Worm (Caenorhabditis elegans): ENCODE measurements around the gene C06A6.4.
A peak's percentile ranks its signal among the peaks of the same experiment; 100 is the strongest.

The C06A6.4 gene

ce11 chrIV:7789521-7789949 lies 39.6 kb downstream of the C06A6.4 start, which contains the start of gene imp-3 (continued):
- TF ChIP-seq hlh-17 (GFP tag; optimal IDR thresholded peaks at IDR 0.05; ENCODE audit: borderline replicate concordance) = no peak
- TF ChIP-seq mef-2 (tag; optimal IDR thresholded peaks at IDR 0.05) = no peak
- TF ChIP-seq alr-1 (tag; optimal IDR thresholded peaks at IDR 0.05; ENCODE audit: borderline replicate concordance) = no peak
- TF ChIP-seq F16B12.6 (tag; optimal IDR thresholded peaks at IDR 0.05) = no peak
- no peak for TF ChIP-seq ztf-11 (tag; optimal IDR thresholded peaks at IDR 0.05)
- TF ChIP-seq nhr-20 (tag; optimal IDR thresholded peaks at IDR 0.05) = peak; percentile 46
- peak in 2 of 3 experiments; percentile 31 to 41 for TF ChIP-seq dpl-1 (GFP tag; optimal IDR thresholded peaks at IDR 0.05)
- TF ChIP-seq aly-2 (tag; optimal IDR thresholded peaks at IDR 0.05) = peak; percentile 16
- TF ChIP-seq hlh-4 (tag; optimal IDR thresholded peaks at IDR 0.05) = no peak
- no peak for TF ChIP-seq snpc-4 (tag; optimal IDR thresholded peaks at IDR 0.05)
- peak; percentile 13 to 62 for TF ChIP-seq lin-35 (GFP tag; optimal IDR thresholded peaks at IDR 0.05)
- TF ChIP-seq ceh-88 (GFP tag; IDR thresholded peaks at IDR 0.05) = 0 out of 2 replicates have a peak, but pooled peaks have one; percentile 11
- TF ChIP-seq skn-1 (tag; optimal IDR thresholded peaks at IDR 0.05) = no peak
- no peak for TF ChIP-seq unc-62 (GFP tag; optimal IDR thresholded peaks at IDR 0.05)
- no peak for TF ChIP-seq nhr-237 (tag; optimal IDR thresholded peaks at IDR 0.05)
- peak; percentile 71 for TF ChIP-seq lin-14 (GFP tag; optimal IDR thresholded peaks at IDR 0.05)
- TF ChIP-seq unc-98 (GFP tag; IDR thresholded peaks at IDR 0.05) = no peak
- TF ChIP-seq lsy-2 (tag; optimal IDR thresholded peaks at IDR 0.05) = peak; percentile 55 to 60
- peak; percentile 26 to 42 for TF ChIP-seq efl-1 (optimal IDR thresholded peaks at IDR 0.05)
- peak; percentile 21 to 95 for TF ChIP-seq efl-1 (GFP tag; optimal IDR thresholded peaks at IDR 0.05 in 1 of 2)
- peak; percentile 31 for TF ChIP-seq rnt-1 (tag; optimal IDR thresholded peaks at IDR 0.05)
- TF ChIP-seq ceh-82 (tag; optimal IDR thresholded peaks at IDR 0.05) = no peak
- peak; percentile 7 for TF ChIP-seq xbp-1 (tag; optimal IDR thresholded peaks at IDR 0.05)
- TF ChIP-seq pag-3 (tag; optimal IDR thresholded peaks at IDR 0.05; ENCODE audit: borderline replicate concordance, insufficient read depth) = no peak
- TF ChIP-seq hpl-2 (GFP tag; optimal IDR thresholded peaks at IDR 0.05) = no peak
- no peak for TF ChIP-seq lir-3 (tag; optimal IDR thresholded peaks at IDR 0.05; ENCODE audit: poor library complexity)
- no peak for TF ChIP-seq egl-13 (tag; optimal IDR thresholded peaks at IDR 0.05)
- no peak for TF ChIP-seq pax-3 (tag; optimal IDR thresholded peaks at IDR 0.05)

ce11 chrIV:7785506-7786065 lies 43.5 kb downstream of the C06A6.4 start, which contains the start of gene tag-322:
Gene tag-322 (minus strand): TSS chrIV:7785556.
- TF ChIP-seq mef-2 (tag; optimal IDR thresholded peaks at IDR 0.05) (no peak), vab-15 (tag; optimal IDR thresholded peaks at IDR 0.05) (no peak), sup-37 (GFP tag; optimal IDR thresholded peaks at IDR 0.05) (no peak), fkh-8 (tag; optimal IDR thresholded peaks at IDR 0.05) (peak; percentile 16), ztf-11 (tag; optimal IDR thresholded peaks at IDR 0.05) (peak in 1 of 2 experiments; percentile 30), nhr-90 (tag; optimal IDR thresholded peaks at IDR 0.05; ENCODE audit: poor library complexity) (peak; percentile 60), mdl-1 (tag; optimal IDR thresholded peaks at IDR 0.05) (peak in 1 of 2 experiments; percentile 32), snpc-4 (tag; optimal IDR thresholded peaks at IDR 0.05) (no peak), C34B4.2 (tag; optimal IDR thresholded peaks at IDR 0.05) (no peak), aly-2 (tag; optimal IDR thresholded peaks at IDR 0.05) (no peak), C16A3.4 (tag; optimal IDR thresholded peaks at IDR 0.05) (peak; percentile 70), zip-4 (GFP tag; optimal IDR thresholded peaks at IDR 0.05) (no peak), pag-3 (tag; optimal IDR thresholded peaks at IDR 0.05; ENCODE audit: borderline replicate concordance, insufficient read depth) (no peak), tlp-1 (tag; optimal IDR thresholded peaks at IDR 0.05) (no peak), ces-1 (GFP tag; optimal IDR thresholded peaks at IDR 0.05) (no peak), fkh-4 (tag; optimal IDR thresholded peaks at IDR 0.05; ENCODE audit: borderline replicate concordance) (no peak), lin-14 (GFP tag; optimal IDR thresholded peaks at IDR 0.05) (peak; percentile 75), zag-1 (tag; optimal IDR thresholded peaks at IDR 0.05) (no peak), nhr-28 (tag; optimal IDR thresholded peaks at IDR 0.05) (no peak), ceh-90 (tag; optimal IDR thresholded peaks at IDR 0.05) (no peak), Y116A8C.19 (tag; optimal IDR thresholded peaks at IDR 0.05; ENCODE audit: borderline replicate concordance) (no peak), dpl-1 (GFP tag; optimal IDR thresholded peaks at IDR 0.05) (peak; percentile 53 to 74 (median 72)), hlh-4 (tag; optimal IDR thresholded peaks at IDR 0.05) (no peak), ets-5 (GFP tag; IDR thresholded peaks at IDR 0.05) (no peak), unc-130 (tag; optimal IDR thresholded peaks at IDR 0.05) (peak; percentile 20), nhr-77 (tag; optimal IDR thresholded peaks at IDR 0.05) (peak; percentile 31), lin-39 (tag; optimal IDR thresholded peaks at IDR 0.05) (no peak), nhr-19 (GFP tag; conservative IDR thresholded peaks at IDR 0.05) (peak; percentile 62), ama-1 (optimal IDR thresholded peaks at IDR 0.05) (peak; percentile 64), pqm-1 (tag; optimal IDR thresholded peaks at IDR 0.05) (no peak)

Measured in whole organism, L1 larva.